Worm (Caenorhabditis elegans) whole organism, early embryonic: ENCODE results near the gene F21F8.5.

ENCODE experiments used
- B0310.2 ChIP-seq: sonication (generic microtip); optimal IDR thresholded peaks from 2 replicates; lab custom pipeline; 2016; ENCODE audit warnings: mild to moderate bottlenecking, missing genetic modification characterization, missing compliant biosample characterization
- F13C5.2 ChIP-seq: sonication (generic microtip); optimal IDR thresholded peaks from 2 replicates; lab custom pipeline; 2017; ENCODE audit warnings: mild to moderate bottlenecking, missing genetic modification characterization, inconsistent platforms, missing compliant biosample characterization
- aly-1 ChIP-seq: sonication (generic microtip); optimal IDR thresholded peaks from 2 replicates; lab custom pipeline; 2016; ENCODE audit warnings: missing genetic modification characterization, missing compliant biosample characterization
- ama-1 ChIP-seq: fragments of 150-350 bp; optimal IDR thresholded peaks from 2 replicates; lab custom pipeline; 2014
- ceh-13 ChIP-seq: fragments of 200-800 bp; sonication (Bioruptor generic); optimal IDR thresholded peaks from 2 replicates; lab custom pipeline; 2018; ENCODE audit warnings: mild to moderate bottlenecking, missing genetic modification characterization, missing compliant biosample characterization
- ceh-36 ChIP-seq: sonication (generic microtip); optimal IDR thresholded peaks from 2 replicates; lab custom pipeline; 2016; ENCODE audit warnings: missing genetic modification characterization, inconsistent platforms, missing compliant biosample characterization
- ets-7 ChIP-seq: sonication (generic microtip); optimal IDR thresholded peaks from 2 replicates; lab custom pipeline; 2016; ENCODE audit warnings: missing genotype, missing genetic modification characterization, missing compliant biosample characterization
- flt-1 ChIP-seq: fragments of 200-800 bp; sonication (Bioruptor generic); IDR thresholded peaks from 2 replicates; pipeline ENCODE4 v1.3.6; 2022; ENCODE audit warnings: missing genetic modification characterization, missing compliant biosample characterization
- hmbx-1 ChIP-seq: sonication (generic microtip); optimal IDR thresholded peaks from 2 replicates; lab custom pipeline; 2016; ENCODE audit warnings: mild to moderate bottlenecking, missing genetic modification characterization, missing compliant biosample characterization
- hmg-4 ChIP-seq: fragments of 200-800 bp; sonication (Bioruptor generic); optimal IDR thresholded peaks from 2 replicates; lab custom pipeline; 2018; ENCODE audit warnings: mild to moderate bottlenecking, missing genetic modification characterization, missing compliant biosample characterization
- hnd-1 ChIP-seq: sonication (generic microtip); optimal IDR thresholded peaks from 2 replicates; lab custom pipeline; 2016; ENCODE audit warnings: missing genetic modification characterization, missing compliant biosample characterization
- pes-1 ChIP-seq: fragments of 200-800 bp; sonication (Bioruptor generic); IDR thresholded peaks from 2 replicates; pipeline ENCODE4 v1.3.6; 2022; ENCODE audit warnings: missing genetic modification reagents, missing genetic modification characterization, missing compliant biosample characterization
- scrt-1 ChIP-seq: fragments of 200-800 bp; sonication (Bioruptor generic); IDR thresholded peaks from 2 replicates; pipeline ENCODE4 v1.3.6; 2022; ENCODE audit warnings: missing genetic modification characterization, missing compliant biosample characterization
- sea-1 ChIP-seq: fragments of 200-800 bp; sonication (Bioruptor generic); conservative IDR thresholded peaks from 2 replicates; pipeline ENCODE4 v1.3.6; 2022; ENCODE audit warnings: missing genetic modification characterization, missing compliant biosample characterization
- tbx-11 ChIP-seq: fragments of 200-800 bp; sonication (Bioruptor generic); IDR thresholded peaks from 2 replicates; pipeline ENCODE4 v1.3.6; 2022; ENCODE audit warnings: missing genetic modification characterization, missing compliant biosample characterization
- tbx-37 ChIP-seq: fragments of 200-800 bp; sonication (Bioruptor generic); conservative IDR thresholded peaks from 2 replicates; pipeline ENCODE4 v1.3.6; 2022; ENCODE audit warnings: missing genetic modification reagents, missing genetic modification characterization, missing compliant biosample characterization
- tra-4 ChIP-seq: sonication (generic microtip); optimal IDR thresholded peaks from 2 replicates; lab custom pipeline; 2017; ENCODE audit warnings: missing genetic modification characterization, missing compliant biosample characterization

Gene F21F8.5

ce11 chrV:8266232-8266631 lies at the start of gene F21F8.5:
Gene F21F8.5, minus strand, starts transcription at chrV:8266332.
- no peak for TF ChIP-seq flt-1
- TF ChIP-seq pes-1 (GFP tag; lab: Robert Waterston, UW): no peak
- no peak for TF ChIP-seq sea-1
- no peak for TF ChIP-seq scrt-1 (GFP tag; lab: Robert Waterston, UW)
- TF ChIP-seq hnd-1: no peak
- no peak for TF ChIP-seq hmg-4 (GFP tag; lab: Kevin White, UChicago)
- TF ChIP-seq tbx-11 (GFP tag; lab: Robert Waterston, UW): no peak
- TF ChIP-seq tbx-37 (GFP tag; lab: Robert Waterston, UW): no peak
- no peak for TF ChIP-seq B0310.2 (tag; lab: Kevin White, UChicago)
- no peak for TF ChIP-seq ceh-13 (GFP tag; lab: Kevin White, UChicago)
- no peak for TF ChIP-seq ceh-36

ce11 chrV:8311210-8311609 lies 45.1 kb upstream of the F21F8.5 start, which contains the start of gene W02D7.12:
Gene W02D7.12, plus strand, starts transcription at chrV:8311510.
- TF ChIP-seq aly-1 (tag; lab: Kevin White, UChicago) (no peak), tbx-11 (GFP tag; lab: Robert Waterston, UW) (no peak), hmbx-1 (tag; lab: Kevin White, UChicago) (no peak), hmg-4 (GFP tag; lab: Kevin White, UChicago) (no peak), scrt-1 (GFP tag; lab: Robert Waterston, UW) (no peak), ceh-13 (GFP tag; lab: Kevin White, UChicago) (no peak), ceh-36 (no peak), ama-1 (no peak), ets-7 (no peak), tra-4 (no peak), pes-1 (GFP tag; lab: Robert Waterston, UW) (no peak), tbx-37 (GFP tag; lab: Robert Waterston, UW) (no peak), F13C5.2 (tag; lab: Kevin White, UChicago) (no peak)

ce11 chrV:8307681-8308080 lies 41.5 kb upstream of the F21F8.5 start, which contains the start of gene clec-218:
Gene clec-218, plus strand, starts transcription at chrV:8307942.
- TF ChIP-seq ceh-13 (GFP tag; lab: Kevin White, UChicago) (no peak), flt-1 (no peak), tbx-11 (GFP tag; lab: Robert Waterston, UW) (no peak), hmbx-1 (tag; lab: Kevin White, UChicago) (no peak), sea-1 (no peak), scrt-1 (GFP tag; lab: Robert Waterston, UW) (no peak), tra-4 (no peak)

- TF ChIP-seq F13C5.2 (tag; lab: Kevin White, UChicago): no peak
These were observed 40.9 kb upstream of the F21F8.5 start for ce11 chrV:8307013-8307412.

- TF ChIP-seq ama-1 (no peak), hmg-4 (GFP tag; lab: Kevin White, UChicago) (no peak), B0310.2 (tag; lab: Kevin White, UChicago) (no peak), F13C5.2 (tag; lab: Kevin White, UChicago) (no peak), tbx-11 (GFP tag; lab: Robert Waterston, UW) (no peak), ets-7 (no peak), scrt-1 (GFP tag; lab: Robert Waterston, UW) (no peak), tra-4 (no peak), hmbx-1 (tag; lab: Kevin White, UChicago) (no peak)
These were observed 40.2 kb upstream of the F21F8.5 start, which contains the start of gene W02D7.8 for ce11 chrV:8306366-8306765. Gene W02D7.8, minus strand, starts transcription at chrV:8306466.

- no peak for TF ChIP-seq ceh-36
- no peak for TF ChIP-seq tbx-37 (GFP tag; lab: Robert Waterston, UW)
- no peak for TF ChIP-seq flt-1
- TF ChIP-seq pes-1 (GFP tag; lab: Robert Waterston, UW): no peak
- TF ChIP-seq ceh-13 (GFP tag; lab: Kevin White, UChicago): no peak
- no peak for TF ChIP-seq sea-1
- no peak for TF ChIP-seq tra-4
- no peak for TF ChIP-seq hmbx-1 (tag; lab: Kevin White, UChicago)
These were observed 39.8 kb upstream of the F21F8.5 start for ce11 chrV:8305940-8306339.

ce11 chrV:8304461-8305195 lies 38.5 kb upstream of the F21F8.5 start, which contains the start of gene W02D7.11:
Gene W02D7.11, minus strand, starts transcription at chrV:8304511.
- TF ChIP-seq flt-1 (no peak), hnd-1 (no peak), ets-7 (no peak), F13C5.2 (tag; lab: Kevin White, UChicago) (no peak), tra-4 (no peak), hmg-4 (GFP tag; lab: Kevin White, UChicago) (no peak), ceh-36 (no peak), hmbx-1 (tag; lab: Kevin White, UChicago) (no peak), tbx-11 (GFP tag; lab: Robert Waterston, UW) (no peak), B0310.2 (tag; lab: Kevin White, UChicago) (no peak), aly-1 (tag; lab: Kevin White, UChicago) (no peak), pes-1 (GFP tag; lab: Robert Waterston, UW) (no peak), scrt-1 (GFP tag; lab: Robert Waterston, UW) (no peak), tbx-37 (GFP tag; lab: Robert Waterston, UW) (no peak), ama-1 (no peak)

ce11 chrV:8302522-8302921 lies 36.4 kb upstream of the F21F8.5 start, which contains the start of gene sel-9:
Gene sel-9, minus strand, starts transcription at chrV:8302580.
- TF ChIP-seq ceh-13 (GFP tag; lab: Kevin White, UChicago) (no peak), B0310.2 (tag; lab: Kevin White, UChicago) (no peak), ceh-36 (no peak), tbx-11 (GFP tag; lab: Robert Waterston, UW) (no peak), F13C5.2 (tag; lab: Kevin White, UChicago) (no peak), hnd-1 (no peak), hmbx-1 (tag; lab: Kevin White, UChicago) (no peak), flt-1 (no peak), ets-7 (no peak), tbx-37 (GFP tag; lab: Robert Waterston, UW) (no peak), sea-1 (no peak), ama-1 (no peak), aly-1 (tag; lab: Kevin White, UChicago) (no peak), tra-4 (no peak), scrt-1 (GFP tag; lab: Robert Waterston, UW) (no peak), hmg-4 (GFP tag; lab: Kevin White, UChicago) (no peak), pes-1 (GFP tag; lab: Robert Waterston, UW) (no peak)
